Worm (Caenorhabditis elegans): ENCODE data around the gene ins-7.

The ins-7 gene

DNA sequence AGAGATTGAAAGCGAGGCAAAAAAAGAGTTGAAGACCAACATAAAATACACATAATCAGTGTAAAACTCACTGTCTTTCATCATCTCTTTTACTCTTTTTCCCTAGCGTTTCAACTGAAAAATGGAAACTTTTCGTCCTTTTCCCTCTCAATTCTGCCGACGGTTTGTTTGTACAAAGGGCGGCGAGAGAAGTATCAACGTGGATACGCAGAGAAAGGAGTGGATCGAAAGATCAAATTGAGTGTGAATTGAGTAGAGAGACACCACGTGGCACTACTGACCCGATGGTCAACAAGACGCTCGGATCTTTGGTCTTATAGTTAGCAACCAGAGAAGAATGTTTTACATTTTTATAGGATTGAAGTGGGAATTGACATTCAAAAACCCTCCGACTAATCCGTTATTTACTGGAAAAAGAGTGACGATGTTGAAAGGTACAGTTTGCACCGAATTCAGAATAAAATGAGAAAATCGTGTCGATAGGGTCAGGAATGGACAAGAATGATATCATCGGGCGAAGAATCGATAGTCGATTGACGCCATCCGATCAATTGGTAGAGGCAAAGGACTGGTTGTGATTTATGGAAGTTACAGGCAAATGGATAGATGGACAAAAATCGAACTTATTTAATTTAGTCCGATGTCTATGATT, 11.5 kb downstream of the ins-7 start:
- no peak for TF ChIP-seq T22C8.4 (GFP tag; IDR thresholded peaks at IDR 0.05)
- TF ChIP-seq klf-2 (GFP tag; conservative IDR thresholded peaks at IDR 0.05): no peak
- no peak for TF ChIP-seq ztf-23 (GFP tag; IDR thresholded peaks at IDR 0.05)
- no peak for TF ChIP-seq ref-1 (GFP tag; conservative IDR thresholded peaks at IDR 0.05)
- TF ChIP-seq tab-1 (GFP tag; IDR thresholded peaks at IDR 0.05): no peak
- no peak for TF ChIP-seq cog-1 (tag; optimal IDR thresholded peaks at IDR 0.05)

- no peak for TF ChIP-seq ref-1 (GFP tag; conservative IDR thresholded peaks at IDR 0.05)
- TF ChIP-seq flt-1 (GFP tag; IDR thresholded peaks at IDR 0.05): no peak
- no peak for TF ChIP-seq ztf-29 (GFP tag; IDR thresholded peaks at IDR 0.05)
- TF ChIP-seq klf-2 (GFP tag; conservative IDR thresholded peaks at IDR 0.05): no peak
- no peak for TF ChIP-seq T22C8.4 (GFP tag; IDR thresholded peaks at IDR 0.05)
- no peak for TF ChIP-seq cog-1 (tag; optimal IDR thresholded peaks at IDR 0.05)
- no peak for TF ChIP-seq tab-1 (GFP tag; IDR thresholded peaks at IDR 0.05)
- TF ChIP-seq med-1 (GFP tag; optimal IDR thresholded peaks at IDR 0.05; ENCODE audit: insufficient read depth): no peak
- no peak for TF ChIP-seq ztf-23 (GFP tag; IDR thresholded peaks at IDR 0.05)
Measured at ce11 chrIV:9669969-9670368, 12.7 kb downstream of the ins-7 start.

DNA sequence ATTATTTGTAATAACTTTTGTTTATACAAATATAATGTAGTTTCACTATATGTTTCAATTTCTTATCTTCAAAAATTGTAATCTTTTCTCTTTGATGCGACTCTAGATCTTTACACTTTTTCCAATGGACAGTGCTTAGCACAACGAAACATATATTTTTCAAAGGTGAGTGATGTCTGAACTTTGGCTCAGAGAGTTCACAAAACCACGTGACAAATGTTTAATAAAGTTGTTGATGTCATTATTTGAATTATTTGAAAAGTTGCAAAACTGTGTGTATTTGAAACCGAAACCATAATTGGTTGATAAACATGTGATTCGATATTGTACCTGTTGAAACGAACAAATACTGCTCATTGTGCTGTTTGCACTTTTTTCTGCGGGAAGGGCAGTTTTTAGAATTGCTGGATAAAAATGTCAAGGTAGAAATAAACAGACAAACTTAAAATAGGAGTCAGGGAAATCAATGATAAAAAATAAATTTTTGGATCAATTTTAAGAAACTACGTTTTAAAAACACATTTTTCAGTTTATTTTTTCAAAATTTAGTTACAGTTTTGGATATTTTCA, 14.5 kb downstream of the ins-7 start:
- TF ChIP-seq cog-1 (tag; optimal IDR thresholded peaks at IDR 0.05) (no peak), ztf-23 (GFP tag; IDR thresholded peaks at IDR 0.05) (no peak)

ce11 chrIV:9667084-9667483, 15.6 kb downstream of the ins-7 start:
- TF ChIP-seq ref-1 (GFP tag; conservative IDR thresholded peaks at IDR 0.05): no peak
- TF ChIP-seq ztf-23 (GFP tag; IDR thresholded peaks at IDR 0.05): no peak
- TF ChIP-seq cog-1 (tag; optimal IDR thresholded peaks at IDR 0.05): peak; percentile 17

DNA sequence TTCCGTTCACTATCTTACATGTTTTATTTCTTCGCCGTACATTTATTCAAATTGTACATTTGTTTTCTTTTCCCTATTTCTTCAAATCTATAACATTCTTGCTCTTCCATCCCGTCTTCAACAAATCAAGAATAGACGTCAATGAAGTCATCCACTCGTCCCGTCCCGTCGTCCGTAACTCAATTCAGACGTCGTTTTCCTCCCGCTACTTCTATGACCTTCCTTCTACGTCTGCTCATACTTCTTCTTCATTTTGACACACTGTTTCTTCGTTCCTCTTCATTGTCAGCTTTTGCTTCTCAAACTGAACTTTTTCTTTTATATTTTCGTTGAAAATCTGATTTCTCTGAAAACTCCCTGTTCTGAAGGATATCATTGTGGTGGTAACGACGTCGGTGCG, 22.6 kb downstream of the ins-7 start:
- TF ChIP-seq ref-1 (GFP tag; conservative IDR thresholded peaks at IDR 0.05) (no peak), ztf-23 (GFP tag; IDR thresholded peaks at IDR 0.05) (no peak), cog-1 (tag; optimal IDR thresholded peaks at IDR 0.05) (no peak), klf-2 (GFP tag; conservative IDR thresholded peaks at IDR 0.05) (no peak), tab-1 (GFP tag; IDR thresholded peaks at IDR 0.05) (no peak), flt-1 (GFP tag; IDR thresholded peaks at IDR 0.05) (no peak), med-1 (GFP tag; optimal IDR thresholded peaks at IDR 0.05; ENCODE audit: insufficient read depth) (no peak), ztf-29 (GFP tag; IDR thresholded peaks at IDR 0.05) (no peak), T22C8.4 (GFP tag; IDR thresholded peaks at IDR 0.05) (no peak)

ce11 chrIV:9657753-9658152, 24.9 kb downstream of the ins-7 start, which contains the start of gene acc-1:
Gene acc-1, plus strand, starts transcription at chrIV:9658053.
- no peak for TF ChIP-seq cog-1 (tag; optimal IDR thresholded peaks at IDR 0.05)
- TF ChIP-seq ref-1 (GFP tag; conservative IDR thresholded peaks at IDR 0.05): no peak
- no peak for TF ChIP-seq med-1 (GFP tag; optimal IDR thresholded peaks at IDR 0.05; ENCODE audit: insufficient read depth)

ce11 chrIV:9655556-9655955, 27.1 kb downstream of the ins-7 start:
- no peak for TF ChIP-seq flt-1 (GFP tag; IDR thresholded peaks at IDR 0.05)
- no peak for TF ChIP-seq med-1 (GFP tag; optimal IDR thresholded peaks at IDR 0.05; ENCODE audit: insufficient read depth)
- TF ChIP-seq T22C8.4 (GFP tag; IDR thresholded peaks at IDR 0.05): no peak
- no peak for TF ChIP-seq tab-1 (GFP tag; IDR thresholded peaks at IDR 0.05)
- no peak for TF ChIP-seq cog-1 (tag; optimal IDR thresholded peaks at IDR 0.05)
- no peak for TF ChIP-seq ztf-29 (GFP tag; IDR thresholded peaks at IDR 0.05)
- no peak for TF ChIP-seq klf-2 (GFP tag; conservative IDR thresholded peaks at IDR 0.05)
- no peak for TF ChIP-seq ref-1 (GFP tag; conservative IDR thresholded peaks at IDR 0.05)
- TF ChIP-seq ztf-23 (GFP tag; IDR thresholded peaks at IDR 0.05): no peak

ce11 chrIV:9654017-9654416, 28.6 kb downstream of the ins-7 start, which contains the start of gene F58G6.7:
Gene F58G6.7, plus strand, starts transcription at chrIV:9654317.
- TF ChIP-seq ref-1 (GFP tag; conservative IDR thresholded peaks at IDR 0.05): no peak
- no peak for TF ChIP-seq ztf-29 (GFP tag; IDR thresholded peaks at IDR 0.05)
- no peak for TF ChIP-seq med-1 (GFP tag; optimal IDR thresholded peaks at IDR 0.05; ENCODE audit: insufficient read depth)
- no peak for TF ChIP-seq tab-1 (GFP tag; IDR thresholded peaks at IDR 0.05)
- no peak for TF ChIP-seq klf-2 (GFP tag; conservative IDR thresholded peaks at IDR 0.05)
- no peak for TF ChIP-seq cog-1 (tag; optimal IDR thresholded peaks at IDR 0.05)
- TF ChIP-seq T22C8.4 (GFP tag; IDR thresholded peaks at IDR 0.05): no peak
- no peak for TF ChIP-seq flt-1 (GFP tag; IDR thresholded peaks at IDR 0.05)
- no peak for TF ChIP-seq ztf-23 (GFP tag; IDR thresholded peaks at IDR 0.05)

- TF ChIP-seq klf-2 (GFP tag; conservative IDR thresholded peaks at IDR 0.05): no peak
- TF ChIP-seq ztf-29 (GFP tag; IDR thresholded peaks at IDR 0.05): no peak
- no peak for TF ChIP-seq cog-1 (tag; optimal IDR thresholded peaks at IDR 0.05)
- no peak for TF ChIP-seq T22C8.4 (GFP tag; IDR thresholded peaks at IDR 0.05)
- TF ChIP-seq tab-1 (GFP tag; IDR thresholded peaks at IDR 0.05): no peak
- TF ChIP-seq flt-1 (GFP tag; IDR thresholded peaks at IDR 0.05): no peak
Measured at ce11 chrIV:9653184-9653583, 29.5 kb downstream of the ins-7 start, which contains the start of gene F58G6.3. Gene F58G6.3, plus strand, starts transcription at chrIV:9653535.

DNA sequence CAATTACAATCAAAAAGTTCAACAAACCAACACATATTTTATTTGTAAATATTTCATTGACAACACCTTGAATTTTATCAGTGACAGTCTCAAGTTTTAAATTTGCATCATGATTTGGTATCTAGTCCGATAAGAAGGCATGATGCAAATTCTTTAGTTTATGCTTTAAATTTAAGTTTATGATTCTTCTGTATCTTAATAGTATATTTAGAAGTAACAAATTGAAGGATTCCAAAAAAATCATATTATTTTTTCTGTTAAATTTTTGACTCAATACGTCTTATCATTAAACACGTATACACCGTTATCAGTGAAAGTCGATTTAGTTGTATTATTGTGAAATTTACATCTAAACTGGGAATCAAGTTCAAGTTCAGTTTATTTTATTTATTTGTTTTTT, 31.4 kb downstream of the ins-7 start, which contains the start of gene chca-1:
TSS of gene chca-1 (plus strand) at position 161 of the 400 bp plus-strand sequence.
- TF ChIP-seq ztf-23 (GFP tag; IDR thresholded peaks at IDR 0.05): no peak
- no peak for TF ChIP-seq klf-2 (GFP tag; conservative IDR thresholded peaks at IDR 0.05)
- no peak for TF ChIP-seq flt-1 (GFP tag; IDR thresholded peaks at IDR 0.05)
- TF ChIP-seq med-1 (GFP tag; optimal IDR thresholded peaks at IDR 0.05; ENCODE audit: insufficient read depth): no peak
- TF ChIP-seq T22C8.4 (GFP tag; IDR thresholded peaks at IDR 0.05): no peak
- TF ChIP-seq ztf-29 (GFP tag; IDR thresholded peaks at IDR 0.05): no peak
- no peak for TF ChIP-seq ref-1 (GFP tag; conservative IDR thresholded peaks at IDR 0.05)
- no peak for TF ChIP-seq tab-1 (GFP tag; IDR thresholded peaks at IDR 0.05)
- no peak for TF ChIP-seq cog-1 (tag; optimal IDR thresholded peaks at IDR 0.05)
